Worm (Caenorhabditis elegans): Measurements from ENCODE around the gene tag-290.

DNA sequence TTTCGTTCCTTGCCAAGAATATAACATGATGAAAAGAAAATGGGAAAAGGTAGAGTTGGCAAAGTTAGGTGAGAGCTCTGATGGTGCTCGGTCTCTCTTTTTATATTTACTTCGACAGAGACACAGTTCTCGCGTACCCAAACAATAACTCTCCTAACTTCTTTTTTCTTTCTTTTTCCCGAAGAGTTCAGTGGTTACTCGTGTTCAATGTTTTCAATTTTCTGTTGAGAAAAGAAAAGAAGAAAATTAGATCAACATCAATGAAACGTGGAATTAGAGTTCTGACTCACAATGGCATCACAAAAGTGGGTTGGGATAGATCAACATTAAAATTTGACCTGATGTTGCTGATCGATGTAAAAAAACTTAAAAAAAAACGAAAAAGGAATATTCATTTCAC is 6.7 kb upstream of the tag-290 start, which contains the start of gene idpp-16:
- TF ChIP-seq tbx-37 (GFP tag; conservative IDR thresholded peaks at IDR 0.05) (no peak), ceh-36 (tag; optimal IDR thresholded peaks at IDR 0.05) (no peak), tbx-11 (GFP tag; IDR thresholded peaks at IDR 0.05) (no peak), ama-1 (optimal IDR thresholded peaks at IDR 0.05) (no peak), ets-7 (tag; optimal IDR thresholded peaks at IDR 0.05) (no peak), ceh-13 (GFP tag; optimal IDR thresholded peaks at IDR 0.05) (no peak), tra-4 (tag; optimal IDR thresholded peaks at IDR 0.05) (no peak), flt-1 (GFP tag; IDR thresholded peaks at IDR 0.05) (no peak), sea-1 (GFP tag; conservative IDR thresholded peaks at IDR 0.05) (no peak), aly-1 (tag; optimal IDR thresholded peaks at IDR 0.05) (no peak), pes-1 (GFP tag; IDR thresholded peaks at IDR 0.05) (no peak), F13C5.2 (tag; optimal IDR thresholded peaks at IDR 0.05) (no peak), hnd-1 (tag; optimal IDR thresholded peaks at IDR 0.05) (no peak), hmbx-1 (tag; optimal IDR thresholded peaks at IDR 0.05) (no peak)

Data from whole organism, early embryonic.